Fruit fly (Drosophila melanogaster) whole organism, embryonic: ENCODE results near the gene CG3337.

Experiments used
- B-H2 ChIP-seq: fragments of 200-800 bp; sonication (Bioruptor generic); optimal IDR thresholded peaks from 2 replicates; lab custom pipeline; 2018; ENCODE audit warnings: missing biosample characterization, mild to moderate bottlenecking, missing genetic modification characterization
- CG10543 ChIP-seq: fragments of 200-800 bp; sonication (Bioruptor generic); optimal IDR thresholded peaks from 3 replicates; lab custom pipeline; 2017; ENCODE audit warnings: missing biosample characterization, mild to moderate bottlenecking, missing genetic modification characterization, moderate library complexity
- CG11247 ChIP-seq: fragments of 200-800 bp; sonication (Bioruptor generic); IDR thresholded peaks from 2 replicates; pipeline ENCODE4 v1.3.6; 2022; ENCODE audit warnings: missing biosample characterization, missing genetic modification characterization
- CG12769 ChIP-seq: fragments of 200-800 bp; sonication (Bioruptor generic); optimal IDR thresholded peaks from 2 replicates; lab custom pipeline; 2019; ENCODE audit warnings: missing biosample characterization, mild to moderate bottlenecking, missing genetic modification characterization, moderate library complexity
- CG13894 ChIP-seq: fragments of 200-800 bp; sonication (Bioruptor generic); optimal IDR thresholded peaks from 3 replicates; lab custom pipeline; 2018; ENCODE audit warnings: missing biosample characterization, mild to moderate bottlenecking, missing genetic modification characterization, moderate library complexity
- CG15073 ChIP-seq: fragments of 200-800 bp; sonication (Bioruptor generic); optimal IDR thresholded peaks from 2 replicates; lab custom pipeline; 2016; ENCODE audit warnings: missing biosample characterization, missing genetic modification characterization
- CG16863 ChIP-seq: fragments of 200-800 bp; sonication (Bioruptor generic); optimal IDR thresholded peaks from 3 replicates; lab custom pipeline; 2016; ENCODE audit warnings: missing biosample characterization, missing genetic modification characterization
- CG2129 ChIP-seq: fragments of 200-800 bp; sonication (Bioruptor generic); IDR thresholded peaks from 2 replicates; pipeline ENCODE4 v1.3.6; 2022; ENCODE audit warnings: missing biosample characterization, missing genetic modification characterization; ENCODE audit not compliant: partially characterized antibody
- CG2712 ChIP-seq: fragments of 200-800 bp; optimal IDR thresholded peaks from 3 replicates; lab custom pipeline; 2019; ENCODE audit warnings: missing biosample characterization, mild to moderate bottlenecking, missing genetic modification characterization, moderate library complexity
- CG3163 ChIP-seq: fragments of 200-800 bp; sonication (Bioruptor generic); optimal IDR thresholded peaks from 3 replicates; lab custom pipeline; 2016; ENCODE audit warnings: missing biosample characterization, missing genetic modification characterization
- CG33557 ChIP-seq: fragments of 200-800 bp; sonication (Bioruptor generic); optimal IDR thresholded peaks from 2 replicates; lab custom pipeline; 2019; ENCODE audit warnings: missing biosample characterization, mild to moderate bottlenecking, missing genetic modification characterization, moderate library complexity
- CG3838 ChIP-seq: fragments of 200-800 bp; sonication (Bioruptor generic); optimal IDR thresholded peaks from 3 replicates; lab custom pipeline; 2016; ENCODE audit warnings: missing biosample characterization, missing genetic modification characterization
- CG43689 ChIP-seq: fragments of 200-800 bp; sonication (Bioruptor generic); IDR thresholded peaks from 2 replicates; pipeline ENCODE4 v1.3.6; 2022; ENCODE audit warnings: missing biosample characterization, missing genetic modification characterization
- CG6175 ChIP-seq: fragments of 200-800 bp; sonication (Bioruptor generic); IDR thresholded peaks from 3 replicates; pipeline ENCODE4 v1.3.6; 2022; ENCODE audit warnings: missing biosample characterization, missing genetic modification characterization
- CG6683 ChIP-seq: fragments of 200-800 bp; sonication (Bioruptor generic); optimal IDR thresholded peaks from 2 replicates; lab custom pipeline; 2017; ENCODE audit warnings: missing biosample characterization, mild to moderate bottlenecking, missing genetic modification characterization, missing genetic modification reagents
- CG6765 ChIP-seq: fragments of 200-800 bp; sonication (Bioruptor generic); optimal IDR thresholded peaks from 3 replicates; lab custom pipeline; 2017; ENCODE audit warnings: missing biosample characterization, mild to moderate bottlenecking, missing genetic modification characterization
- CG6791 ChIP-seq: fragments of 200-800 bp; sonication (Bioruptor generic); IDR thresholded peaks from 3 replicates; pipeline ENCODE4 v1.3.6; 2022; ENCODE audit warnings: missing biosample characterization, missing genetic modification characterization; ENCODE audit not compliant: partially characterized antibody
- CG7963 ChIP-seq: fragments of 200-800 bp; sonication (Bioruptor generic); IDR thresholded peaks from 3 replicates; pipeline ENCODE4 v1.3.6; 2022; ENCODE audit warnings: missing biosample characterization, missing genetic modification characterization; ENCODE audit not compliant: partially characterized antibody
- CG8281 ChIP-seq: fragments of 200-800 bp; sonication (Bioruptor generic); optimal IDR thresholded peaks from 2 replicates; lab custom pipeline; 2018; ENCODE audit warnings: missing biosample characterization, mild to moderate bottlenecking, missing genetic modification characterization, moderate library complexity
- CG8944 ChIP-seq: fragments of 200-800 bp; sonication (Bioruptor generic); optimal IDR thresholded peaks from 3 replicates; lab custom pipeline; 2016; ENCODE audit warnings: missing biosample characterization, missing genetic modification characterization
- CG9215 ChIP-seq: fragments of 200-800 bp; sonication (Bioruptor generic); IDR thresholded peaks from 2 replicates; pipeline ENCODE4 v1.3.6; 2022; ENCODE audit warnings: missing biosample characterization, missing genetic modification characterization
- CHES-1-like ChIP-seq: fragments of 200-800 bp; sonication (Bioruptor generic); optimal IDR thresholded peaks from 2 replicates; lab custom pipeline; 2016; ENCODE audit warnings: missing biosample characterization, missing genetic modification characterization
- E2f2 ChIP-seq: fragments of 200-800 bp; sonication (Bioruptor generic); IDR thresholded peaks from 2 replicates; pipeline ENCODE4 v1.3.6; 2022; ENCODE audit warnings: missing biosample characterization, missing genetic modification characterization
- Fer2 ChIP-seq: fragments of 200-800 bp; sonication (Bioruptor generic); optimal IDR thresholded peaks from 2 replicates; lab custom pipeline; 2018; ENCODE audit warnings: missing biosample characterization, mild to moderate bottlenecking, missing genetic modification characterization, moderate library complexity
- HLH54F ChIP-seq: fragments of 200-800 bp; sonication (Bioruptor generic); optimal IDR thresholded peaks from 3 replicates; lab custom pipeline; 2016; ENCODE audit warnings: missing biosample characterization, missing genetic modification characterization
- Hey ChIP-seq: fragments of 200-800 bp; sonication (Bioruptor generic); optimal IDR thresholded peaks from 3 replicates; lab custom pipeline; 2018; ENCODE audit warnings: missing biosample characterization, mild to moderate bottlenecking, missing genetic modification characterization
- Hr3 ChIP-seq: fragments of 200-800 bp; sonication (Bioruptor generic); optimal IDR thresholded peaks from 3 replicates; lab custom pipeline; 2016; ENCODE audit warnings: missing biosample characterization, missing genetic modification characterization
- Hr39 ChIP-seq: fragments of >200 bp; optimal IDR thresholded peaks from 2 replicates; lab custom pipeline; 2017
- Myb ChIP-seq: fragments of 200-800 bp; sonication (Bioruptor generic); optimal IDR thresholded peaks from 2 replicates; lab custom pipeline; 2016; ENCODE audit warnings: missing biosample characterization, missing genetic modification characterization
- Oli ChIP-seq: fragments of 200-800 bp; sonication (Bioruptor generic); optimal IDR thresholded peaks from 2 replicates; lab custom pipeline; 2018; ENCODE audit warnings: missing biosample characterization, mild to moderate bottlenecking, missing genetic modification characterization, moderate library complexity
- Ssrp ChIP-seq: fragments of 200-800 bp; sonication (Bioruptor generic); optimal IDR thresholded peaks from 2 replicates; lab custom pipeline; 2018; ENCODE audit warnings: missing biosample characterization, mild to moderate bottlenecking, missing genetic modification characterization, moderate library complexity
- al ChIP-seq: fragments of 200-800 bp; sonication (Bioruptor generic); IDR thresholded peaks from 2 replicates; pipeline ENCODE4 v1.3.6; 2022; ENCODE audit warnings: missing biosample characterization, missing genetic modification characterization
- ase ChIP-seq: fragments of 200-800 bp; sonication (Bioruptor generic); IDR thresholded peaks from 3 replicates; pipeline ENCODE4 v1.3.6; 2022; ENCODE audit warnings: missing biosample characterization, missing genetic modification characterization
- cato ChIP-seq: fragments of 200-800 bp; sonication (Bioruptor generic); optimal IDR thresholded peaks from 2 replicates; lab custom pipeline; 2016; ENCODE audit warnings: missing biosample characterization, missing genetic modification characterization, borderline replicate concordance
- chinmo ChIP-seq: fragments of 200-800 bp; sonication (Bioruptor generic); IDR thresholded peaks from 4 replicates; pipeline ENCODE4 v1.3.6; 2022; ENCODE audit warnings: missing biosample characterization, missing genetic modification characterization; ENCODE audit not compliant: partially characterized antibody
- da ChIP-seq: fragments of 200-800 bp; sonication (Bioruptor generic); optimal IDR thresholded peaks from 2 replicates; lab custom pipeline; 2016; ENCODE audit warnings: missing biosample characterization, missing genetic modification characterization
- eve ChIP-seq, 2 experiments: fragments of >200 bp; optimal IDR thresholded peaks; 2 replicates each; lab custom pipeline; 2017; ENCODE audit warnings: missing biosample characterization in 2 of 2, missing genetic modification characterization in 2 of 2
- exex ChIP-seq: fragments of 200-800 bp; sonication (Bioruptor generic); optimal IDR thresholded peaks from 4 replicates; lab custom pipeline; 2018; ENCODE audit warnings: missing biosample characterization, mild to moderate bottlenecking, missing genetic modification characterization, moderate library complexity
- grau ChIP-seq: fragments of 200-800 bp; optimal IDR thresholded peaks from 3 replicates; lab custom pipeline; 2019; ENCODE audit warnings: missing biosample characterization, mild to moderate bottlenecking, missing genetic modification characterization, moderate library complexity
- her ChIP-seq: fragments of 200-800 bp; sonication (Bioruptor generic); optimal IDR thresholded peaks from 2 replicates; lab custom pipeline; 2016; ENCODE audit warnings: missing biosample characterization, missing genetic modification characterization
- lilli ChIP-seq: fragments of 200-800 bp; sonication (Bioruptor generic); optimal IDR thresholded peaks from 3 replicates; lab custom pipeline; 2016; ENCODE audit warnings: missing biosample characterization, missing genetic modification characterization
- luna ChIP-seq: fragments of 200-800 bp; sonication (Bioruptor generic); optimal IDR thresholded peaks from 2 replicates; lab custom pipeline; 2016; ENCODE audit warnings: missing biosample characterization, missing genetic modification characterization
- rib ChIP-seq: fragments of 200-800 bp; sonication (Bioruptor generic); IDR thresholded peaks from 2 replicates; pipeline ENCODE4 v1.3.6; 2022; ENCODE audit warnings: missing biosample characterization, missing genetic modification characterization
- sim ChIP-seq: fragments of 200-800 bp; sonication (Bioruptor generic); IDR thresholded peaks from 2 replicates; pipeline ENCODE4 v1.3.6; 2022; ENCODE audit warnings: missing biosample characterization, missing genetic modification characterization
- sna ChIP-seq: fragments of 200-800 bp; sonication (Bioruptor generic); IDR thresholded peaks from 2 replicates; pipeline ENCODE4 v1.3.6; 2022; ENCODE audit warnings: missing biosample characterization, missing genetic modification characterization; ENCODE audit not compliant: partially characterized antibody
- sr ChIP-seq: fragments of 200-800 bp; sonication (Bioruptor generic); IDR thresholded peaks from 3 replicates; pipeline ENCODE4 v1.3.6; 2022; ENCODE audit warnings: missing biosample characterization, missing genetic modification characterization
- ssp ChIP-seq: fragments of 200-800 bp; sonication (Bioruptor generic); IDR thresholded peaks from 2 replicates; pipeline ENCODE4 v1.3.6; 2022; ENCODE audit warnings: missing biosample characterization, missing genetic modification characterization
- toy ChIP-seq: fragments of 200-800 bp; sonication (Bioruptor generic); IDR thresholded peaks from 2 replicates; pipeline ENCODE4 v1.3.6; 2022; ENCODE audit warnings: missing biosample characterization, missing genetic modification characterization
- vvl ChIP-seq: fragments of 200-800 bp; sonication (Bioruptor generic); IDR thresholded peaks from 2 replicates; pipeline ENCODE4 v1.3.6; 2022; ENCODE audit warnings: missing biosample characterization, missing genetic modification characterization

CG3337 gene

dm6 chr3R:21185655-21186054 lies 37.7 kb downstream of the CG3337 start:
- no peak for TF ChIP-seq Fer2 (tag; lab: Kevin White, UChicago)
- TF ChIP-seq vvl (GFP tag; lab: Robert Waterston, UW): 0 out of 2 replicates have a peak, but pooled peaks have one; percentile 17
- TF ChIP-seq CG8281 (tag; lab: Kevin White, UChicago): no peak
- TF ChIP-seq CG13894 (tag; lab: Kevin White, UChicago): peak; percentile 66
- peak; percentile 70; the same call in 1 of the 2 replicates for TF ChIP-seq rib (GFP tag; lab: Robert Waterston, UW)
- no peak for TF ChIP-seq Oli
- TF ChIP-seq CG10543: peak; percentile 29
- 0 out of 4 replicates have a peak, but pooled peaks have one; percentile 31 for TF ChIP-seq chinmo
- 0 out of 3 replicates have a peak, but pooled peaks have one; percentile 16 for TF ChIP-seq sr
- TF ChIP-seq eve (GFP tag; optimal IDR thresholded peaks at IDR 0.05; lab: Kevin White, UChicago): peak in 1 of 2 experiments; percentile 47
- peak; percentile 11 for TF ChIP-seq CG12769
- peak; percentile 21 for TF ChIP-seq B-H2 (GFP tag; lab: Kevin White, UChicago)
- TF ChIP-seq grau (tag; lab: Kevin White, UChicago): no peak

DNA sequence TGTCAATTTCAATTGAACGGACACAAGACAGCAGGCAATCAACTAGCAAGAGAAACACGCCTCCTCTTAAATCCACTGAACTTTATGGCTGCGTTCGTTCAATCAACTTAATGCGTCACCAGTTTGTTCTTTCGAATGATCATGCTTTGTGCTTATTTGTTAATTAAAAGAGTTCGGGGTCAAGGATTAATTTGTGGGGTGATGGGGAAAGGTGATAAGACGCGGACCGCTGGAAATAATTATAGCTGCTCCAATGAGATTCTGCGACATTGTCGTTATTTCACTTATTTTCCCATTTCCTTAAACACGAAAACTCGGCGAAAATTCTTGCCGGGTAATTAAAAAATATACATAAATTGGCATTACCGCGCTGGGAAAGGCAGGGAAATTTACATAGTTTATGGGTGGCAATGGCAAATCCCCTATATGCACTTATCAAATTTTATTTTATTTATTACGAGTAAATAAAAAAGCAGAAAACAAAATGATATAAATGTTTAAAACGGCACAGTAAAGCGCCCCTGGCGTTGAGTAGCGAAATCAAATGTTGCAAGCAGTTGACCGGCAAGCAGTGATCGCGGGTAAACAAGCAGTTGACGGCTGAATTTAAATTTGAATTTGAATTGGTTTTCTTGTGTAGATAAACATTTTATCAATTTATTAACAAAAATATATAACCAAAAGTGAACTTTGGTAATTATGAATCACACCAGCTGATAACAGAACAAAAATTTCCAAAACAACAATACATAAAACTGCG lies 38.8 kb downstream of the CG3337 start:
- TF ChIP-seq sim (GFP tag; lab: Robert Waterston, UW) (no peak), CG3838 (GFP tag; lab: Kevin White, UChicago) (peak; percentile 49), her (GFP tag; lab: Kevin White, UChicago) (peak; percentile 62), CHES-1-like (peak; percentile 58), E2f2 (GFP tag; lab: Robert Waterston, UW) (peak; percentile 96), CG9215 (peak; percentile 35; the same call in 1 of the 2 replicates), Hey (peak; percentile 22), CG11247 (peak; percentile 55; the same call in 1 of the 2 replicates), luna (peak; percentile 2), CG33557 (peak; percentile 15), ssp (GFP tag; lab: Robert Waterston, UW) (peak; percentile 43), ase (GFP tag; lab: Robert Waterston, UW) (peak; percentile 70; the same call in 2 of the 3 replicates), CG2129 (GFP tag; lab: Robert Waterston, UW) (no peak), al (GFP tag; lab: Robert Waterston, UW) (0 out of 2 replicates have a peak, but pooled peaks have one; percentile 14), Hr3 (peak; percentile 77), CG6683 (peak; percentile 47), exex (tag; lab: Kevin White, UChicago) (peak; percentile 6), CG7963 (GFP tag; lab: Robert Waterston, UW) (no peak), cato (GFP tag; lab: Kevin White, UChicago) (peak; percentile 62), Myb (GFP tag; lab: Kevin White, UChicago) (peak; percentile 98), CG6175 (no peak), lilli (GFP tag; lab: Kevin White, UChicago) (peak; percentile 69), CG8944 (GFP tag; lab: Kevin White, UChicago) (peak; percentile 76), CG15073 (no peak), HLH54F (GFP tag; lab: Kevin White, UChicago) (peak; percentile 77), CG43689 (GFP tag; lab: Robert Waterston, UW) (no peak), Ssrp (tag; lab: Kevin White, UChicago) (peak; percentile 66), da (GFP tag; lab: Kevin White, UChicago) (peak; percentile 69), toy (GFP tag; lab: Robert Waterston, UW) (no peak), CG3163 (GFP tag; lab: Kevin White, UChicago) (peak; percentile 64), CG16863 (GFP tag; lab: Kevin White, UChicago) (peak; percentile 65), CG6765 (peak; percentile 74), Hr39 (no peak), CG2712 (tag; lab: Kevin White, UChicago) (peak; percentile 72), CG6791 (0 out of 3 replicates have a peak, but pooled peaks have one; percentile 29), sna (GFP tag; lab: Robert Waterston, UW) (no peak)
